Worm (Caenorhabditis elegans): ENCODE data around the gene pals-32.

ce11 chrV:2896198-2896660 is at the start of gene pals-32:
- TF ChIP-seq dao-5 (tag; optimal IDR thresholded peaks at IDR 0.05) (no peak), him-1 (tag; optimal IDR thresholded peaks at IDR 0.05) (no peak), W03F9.2 (tag; optimal IDR thresholded peaks at IDR 0.05) (peak; percentile 29)
